Fruit fly (Drosophila melanogaster) S2 (cell line): ENCODE measurements around the gene CG12320.

Source experiments
- CG8478 ChIP-seq: fragments of >200 bp; optimal IDR thresholded peaks from 2 replicates; lab custom pipeline; 2018
- CTCF ChIP-seq, 2 experiments: fragments of >200 bp; optimal IDR thresholded peaks; 2 replicates each; lab custom pipeline; 2018

The CG12320 gene

DNA sequence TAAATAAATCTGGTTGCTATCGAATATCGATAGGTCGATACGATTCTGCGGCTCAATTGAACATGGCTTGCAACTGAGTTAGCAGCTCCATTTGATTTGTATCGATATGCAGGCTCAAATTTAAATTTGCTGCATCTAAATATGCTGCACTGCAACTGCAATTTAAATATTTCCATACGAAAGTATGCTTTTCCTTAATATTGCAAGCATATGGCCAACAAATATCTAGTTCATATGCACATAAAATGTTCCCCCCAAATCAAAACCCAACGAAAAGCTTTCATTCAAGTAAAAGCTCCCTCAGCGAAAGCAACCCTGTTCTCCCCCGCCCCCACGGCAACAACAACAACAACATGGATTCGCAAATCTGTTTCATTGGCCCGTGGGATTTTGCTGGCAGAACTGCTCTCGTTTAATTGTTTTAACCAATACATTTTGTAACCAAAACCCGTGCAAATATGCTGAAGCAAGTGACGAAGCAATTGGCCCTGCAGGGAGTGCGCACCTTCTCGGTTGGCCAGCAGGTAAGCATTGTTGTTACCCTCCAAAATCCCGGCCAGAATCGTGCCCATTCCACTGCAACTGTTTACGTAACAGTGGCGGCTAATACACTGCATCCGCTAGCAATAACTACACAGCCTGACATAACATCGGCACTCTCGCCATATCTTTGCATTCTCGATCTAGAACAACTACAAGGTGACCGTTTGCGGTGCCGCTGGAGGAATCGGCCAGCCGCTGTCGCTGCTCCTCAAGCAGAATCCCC lies 26.3 kb downstream of the CG12320 start, which contains the start of the genes CG7168 and Mdh2:
CG7168 (minus strand) TSS at position 40 of the 766 bp plus-strand sequence.
Mdh2 (plus strand) TSS at position 354 of the 766 bp plus-strand sequence.
- no peak for TF ChIP-seq CG8478 (lab: Kevin White, UChicago)
- no peak for TF ChIP-seq CTCF (optimal IDR thresholded peaks at IDR 0.05; lab: Kevin White, UChicago)

DNA sequence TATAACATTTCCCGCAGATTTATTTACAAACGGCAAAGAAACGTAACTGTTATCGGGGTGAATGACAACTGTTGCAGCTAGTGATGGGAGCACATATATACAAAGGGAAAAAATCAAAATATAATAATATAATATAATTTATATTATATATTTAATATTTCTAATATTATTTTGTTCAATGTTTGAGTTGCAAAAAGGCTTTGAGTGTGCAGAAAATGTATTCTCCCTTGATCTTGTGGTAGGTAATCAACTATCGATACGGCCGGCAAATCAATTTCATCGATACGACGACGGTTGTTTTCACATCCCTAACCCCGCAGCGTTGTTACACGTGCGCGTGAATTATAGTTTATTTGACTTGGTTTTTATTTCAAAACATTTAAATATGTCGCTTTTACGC lies 29.1 kb downstream of the CG12320 start, which contains the start of the genes mTerf5 and Non3:
mTerf5 (minus strand) TSS at position 249 of the 400 bp plus-strand sequence.
Non3 (plus strand) TSS at position 289 of the 400 bp plus-strand sequence.
- TF ChIP-seq CTCF (optimal IDR thresholded peaks at IDR 0.05; lab: Kevin White, UChicago) (no peak), CG8478 (lab: Kevin White, UChicago) (no peak)

DNA sequence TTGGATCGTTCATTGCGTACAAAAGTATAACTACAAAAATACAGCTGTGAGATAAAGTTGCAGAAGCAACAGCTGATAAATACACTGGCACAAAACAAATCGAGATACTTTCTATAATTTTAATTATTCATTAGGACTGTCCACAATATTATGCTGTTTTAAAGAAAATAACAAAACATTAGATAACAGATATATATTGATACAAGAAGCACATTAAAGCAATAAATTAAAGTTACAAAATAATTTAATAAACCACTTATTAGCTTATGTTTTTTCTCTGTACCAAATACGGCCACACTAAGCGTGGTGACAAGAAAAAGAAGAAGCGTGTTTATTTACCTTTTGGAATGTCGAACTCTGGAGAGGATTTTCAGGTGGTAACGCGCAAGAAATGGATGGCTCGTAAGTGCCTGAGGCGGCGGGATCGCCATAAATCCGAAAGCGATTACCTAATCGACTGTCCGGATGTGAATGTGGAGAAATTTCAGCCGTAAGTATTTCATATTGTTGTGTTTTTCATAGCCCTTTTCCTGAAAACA lies 32.3 kb downstream of the CG12320 start, which contains the start of the genes CG7988 and CG7183:
CG7988 (plus strand) TSS at position 316 of the 539 bp plus-strand sequence.
CG7183 (minus strand) TSS at position 489 of the 539 bp plus-strand sequence.
- TF ChIP-seq CTCF (optimal IDR thresholded peaks at IDR 0.05; lab: Kevin White, UChicago) (no peak), CG8478 (lab: Kevin White, UChicago) (no peak)

DNA sequence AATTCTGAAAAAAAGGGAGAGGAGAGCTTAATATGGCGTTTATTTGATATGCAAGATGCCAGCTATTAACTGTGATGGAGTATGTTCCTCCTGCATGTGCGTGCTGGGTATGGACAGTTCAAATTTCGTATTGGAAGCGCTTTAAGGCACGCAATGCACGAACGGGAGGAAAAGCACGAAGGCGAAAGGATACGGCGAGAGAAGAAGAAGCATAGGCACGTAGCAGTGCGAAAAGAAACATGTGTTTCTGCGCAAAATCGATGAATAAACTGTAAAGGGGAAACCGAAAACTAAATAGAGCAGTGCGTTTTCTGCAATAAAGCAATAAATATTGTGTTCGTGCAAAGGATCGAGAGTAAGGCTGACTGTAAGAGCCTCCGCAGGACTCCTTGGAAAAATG lies 36.6 kb downstream of the CG12320 start, which contains the start of gene CG14314:
CG14314 (plus strand) TSS at position 243 of the 400 bp plus-strand sequence.
- TF ChIP-seq CTCF (optimal IDR thresholded peaks at IDR 0.05; lab: Kevin White, UChicago) (no peak), CG8478 (lab: Kevin White, UChicago) (no peak)

DNA sequence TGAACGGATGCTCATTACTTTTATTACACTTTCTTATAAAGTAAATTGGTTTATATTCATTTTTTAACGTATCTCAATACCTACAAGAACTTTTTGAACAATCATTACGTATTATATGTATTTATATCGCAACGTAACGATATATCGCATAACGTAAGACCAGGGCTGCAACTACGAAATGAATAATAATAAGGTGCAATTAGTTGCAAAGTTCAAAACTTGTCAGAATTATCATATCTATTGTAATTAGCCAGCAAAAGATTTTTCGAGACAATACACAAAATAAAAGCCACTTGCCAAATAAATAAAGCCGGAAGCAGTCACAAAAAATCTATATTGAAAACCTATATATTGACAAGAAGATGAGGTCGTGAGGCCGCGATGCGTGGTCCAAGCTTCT lies 37.2 kb downstream of the CG12320 start:
- no peak for TF ChIP-seq CTCF (optimal IDR thresholded peaks at IDR 0.05; lab: Kevin White, UChicago)
- TF ChIP-seq CG8478 (lab: Kevin White, UChicago) = no peak

DNA sequence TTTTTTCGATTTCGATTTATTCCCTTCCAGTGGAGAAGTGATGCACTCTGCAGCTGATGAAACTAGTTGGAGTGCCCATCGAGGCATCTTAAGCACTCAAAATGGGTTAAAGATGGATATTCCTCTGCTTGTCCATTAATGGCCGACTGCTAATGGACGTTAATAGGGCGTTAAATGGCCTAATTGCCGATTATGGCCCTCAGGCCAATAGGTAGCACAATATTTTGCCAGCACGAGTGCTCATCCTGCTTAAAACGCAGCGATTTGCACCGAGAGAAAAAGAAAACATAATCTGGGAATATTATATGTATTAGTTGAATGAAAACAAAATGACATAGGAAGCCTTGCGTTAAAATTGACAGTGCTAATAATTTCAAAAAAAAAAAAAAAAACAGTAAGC lies 44.1 kb downstream of the CG12320 start, which contains the start of gene CG44158:
CG44158 (plus strand) TSS at position 301 of the 400 bp plus-strand sequence.
- TF ChIP-seq CTCF (optimal IDR thresholded peaks at IDR 0.05; lab: Kevin White, UChicago) (no peak), CG8478 (lab: Kevin White, UChicago) (no peak)
